Worm (Caenorhabditis elegans) whole organism, dauer: ENCODE results near the gene unc-6.

Source experiments
- unc-62 ChIP-seq: sonication (generic microtip); optimal IDR thresholded peaks from 2 replicates; lab custom pipeline; 2017; ENCODE audit warnings: missing biosample characterization, missing genetic modification reagents, missing genetic modification characterization

Gene unc-6

ce11 chrX:6924461-6924860 lies 35.0 kb downstream of the unc-6 start, which contains the start of gene otpl-3:
TSS of gene otpl-3 (minus strand) at chrX:6924764.
- TF ChIP-seq unc-62 (GFP tag; lab: Kevin White, UChicago): no peak

- TF ChIP-seq unc-62 (GFP tag; lab: Kevin White, UChicago): no peak
Measured at ce11 chrX:6926952-6927351, 37.5 kb downstream of the unc-6 start.

- TF ChIP-seq unc-62 (GFP tag; lab: Kevin White, UChicago): no peak
Measured at ce11 chrX:6928578-6928977, 39.1 kb downstream of the unc-6 start, which contains the start of gene F14B8.5. TSS of gene F14B8.5 (minus strand) at chrX:6928704.

- no peak for TF ChIP-seq unc-62 (GFP tag; lab: Kevin White, UChicago)
Measured at ce11 chrX:6932134-6932533, 42.7 kb downstream of the unc-6 start, which contains the start of gene F14B8.6. TSS of gene F14B8.6 (minus strand) at chrX:6932425.

ce11 chrX:6934453-6934852 lies 45.0 kb downstream of the unc-6 start:
- TF ChIP-seq unc-62 (GFP tag; lab: Kevin White, UChicago): no peak

ce11 chrX:6935430-6935829 lies 46.0 kb downstream of the unc-6 start, which contains the start of gene C16E9.2:
TSS of gene C16E9.2 (plus strand) at chrX:6935730.
- TF ChIP-seq unc-62 (GFP tag; lab: Kevin White, UChicago): no peak

ce11 chrX:6937742-6938141 lies 48.3 kb downstream of the unc-6 start:
- no peak for TF ChIP-seq unc-62 (GFP tag; lab: Kevin White, UChicago)

ce11 chrX:6939917-6940316 lies 50.4 kb downstream of the unc-6 start, which contains the start of gene C16E9.1:
TSS of gene C16E9.1 (plus strand) at chrX:6940217.
- no peak for TF ChIP-seq unc-62 (GFP tag; lab: Kevin White, UChicago)

- TF ChIP-seq unc-62 (GFP tag; lab: Kevin White, UChicago): no peak
Measured at ce11 chrX:6940775-6941174, 51.3 kb downstream of the unc-6 start.

ce11 chrX:6941711-6942110 lies 52.2 kb downstream of the unc-6 start:
- TF ChIP-seq unc-62 (GFP tag; lab: Kevin White, UChicago): no peak
